Worm (Caenorhabditis elegans) whole organism, L1 larva: ENCODE results near the gene C47D12.5.

Experiments used
- C16A3.4 ChIP-seq: fragments of 150-350 bp; optimal IDR thresholded peaks from 2 replicates; lab custom pipeline; 2014; ENCODE audit warnings: missing biosample characterization, missing genetic modification characterization
- ama-1 ChIP-seq: fragments of 150-350 bp; optimal IDR thresholded peaks from 2 replicates; lab custom pipeline; 2014
- ceh-63 ChIP-seq: fragments of 200-800 bp; sonication (Bioruptor generic); optimal IDR thresholded peaks from 2 replicates; lab custom pipeline; 2018; ENCODE audit warnings: mild to moderate bottlenecking, missing genetic modification characterization, missing compliant biosample characterization
- ceh-8 ChIP-seq: fragments of 200-800 bp; sonication (Bioruptor generic); optimal IDR thresholded peaks from 2 replicates; lab custom pipeline; 2018; ENCODE audit warnings: mild to moderate bottlenecking, missing genetic modification characterization, moderate library complexity, missing compliant biosample characterization
- ceh-82 ChIP-seq, 3 experiments: fragments of 150-350 bp in 1 of 3; sonication (generic microtip) in 2 of 3; optimal IDR thresholded peaks; 2 replicates each; lab custom pipeline; 2014 to 2017; ENCODE audit warnings: missing biosample characterization in 3 of 3, missing genetic modification characterization in 3 of 3
- ceh-88 ChIP-seq: fragments of 200-800 bp; sonication (Bioruptor generic); IDR thresholded peaks from 2 replicates; pipeline ENCODE4 v1.3.6; 2022; ENCODE audit warnings: missing genetic modification characterization, missing compliant biosample characterization
- ceh-90 ChIP-seq: sonication (generic microtip); optimal IDR thresholded peaks from 2 replicates; lab custom pipeline; 2016; ENCODE audit warnings: missing genetic modification characterization, missing compliant biosample characterization
- ces-1 ChIP-seq: fragments of 150-350 bp; optimal IDR thresholded peaks from 2 replicates; lab custom pipeline; 2014; ENCODE audit warnings: missing biosample characterization, missing genetic modification reagents, missing genetic modification characterization
- dpl-1 ChIP-seq, 3 experiments: fragments of 150-350 bp in 2 of 3; sonication (generic microtip) in 1 of 3; optimal IDR thresholded peaks; 2 replicates each; lab custom pipeline; 2014 to 2017; ENCODE audit warnings: missing biosample characterization in 3 of 3, missing genetic modification characterization in 3 of 3, missing genetic modification reagents in 3 of 3
- dsc-1 ChIP-seq: sonication (generic microtip); optimal IDR thresholded peaks from 2 replicates; lab custom pipeline; 2016; ENCODE audit warnings: mild to moderate bottlenecking, missing genetic modification characterization, missing compliant biosample characterization
- efl-3 ChIP-seq: fragments of 200-800 bp; sonication (Bioruptor generic); optimal IDR thresholded peaks from 2 replicates; lab custom pipeline; 2018; ENCODE audit warnings: mild to moderate bottlenecking, missing genetic modification characterization, missing compliant biosample characterization
- egl-13 ChIP-seq: sonication (generic microtip); optimal IDR thresholded peaks from 2 replicates; lab custom pipeline; 2016; ENCODE audit warnings: missing genotype, missing genetic modification reagents, missing genetic modification characterization, missing compliant biosample characterization
- egl-27 ChIP-seq, 2 experiments: fragments of 150-350 bp in 1 of 2; sonication (generic microtip); optimal IDR thresholded peaks; 3 replicates each; lab custom pipeline; 2017 to 2018; ENCODE audit warnings: missing biosample characterization in 2 of 2, missing genetic modification characterization in 2 of 2, missing genetic modification reagents in 2 of 2
- ets-5 ChIP-seq: fragments of 200-800 bp; sonication (Bioruptor generic); IDR thresholded peaks from 2 replicates; pipeline ENCODE4 v1.3.6; 2022; ENCODE audit warnings: missing genetic modification characterization, missing compliant biosample characterization
- fkh-10 ChIP-seq: sonication (generic microtip); optimal IDR thresholded peaks from 2 replicates; lab custom pipeline; 2017; ENCODE audit warnings: missing biosample characterization, missing genetic modification reagents, missing genetic modification characterization
- fkh-8 ChIP-seq: sonication (generic microtip); optimal IDR thresholded peaks from 2 replicates; lab custom pipeline; 2016; ENCODE audit warnings: mild to moderate bottlenecking, missing genetic modification characterization, missing compliant biosample characterization
- fos-1 ChIP-seq: fragments of 150-350 bp; optimal IDR thresholded peaks from 2 replicates; lab custom pipeline; 2014; ENCODE audit warnings: missing biosample characterization, missing genetic modification characterization
- grh-1 ChIP-seq: fragments of 200-800 bp; sonication (Bioruptor generic); IDR thresholded peaks from 2 replicates; pipeline ENCODE4 v1.3.6; 2022; ENCODE audit warnings: missing genetic modification reagents, missing genetic modification characterization, missing compliant biosample characterization
- hlh-17 ChIP-seq: fragments of 200-800 bp; sonication (Bioruptor generic); optimal IDR thresholded peaks from 2 replicates; lab custom pipeline; 2018; ENCODE audit warnings: missing genetic modification characterization, mild to moderate bottlenecking, missing compliant biosample characterization, moderate library complexity, borderline replicate concordance
- hpl-2 ChIP-seq: fragments of 150-350 bp; optimal IDR thresholded peaks from 2 replicates; lab custom pipeline; 2014; ENCODE audit warnings: missing biosample characterization, missing genetic modification reagents, missing genetic modification characterization
- isw-1 ChIP-seq: fragments of 200-800 bp; sonication (Bioruptor generic); IDR thresholded peaks from 2 replicates; pipeline ENCODE4 v1.3.6; 2022; ENCODE audit warnings: missing genetic modification characterization, missing compliant biosample characterization
- lin-13 ChIP-seq: fragments of 150-350 bp; optimal IDR thresholded peaks from 2 replicates; lab custom pipeline; 2014; ENCODE audit warnings: missing biosample characterization, missing genetic modification reagents, missing genetic modification characterization
- lin-35 ChIP-seq, 2 experiments: fragments of 150-350 bp; optimal IDR thresholded peaks; 2 replicates each; lab custom pipeline; 2014; ENCODE audit warnings: missing biosample characterization in 2 of 2, missing genetic modification characterization in 2 of 2, missing genetic modification reagents in 2 of 2
- mab-9 ChIP-seq: fragments of 200-800 bp; sonication (Bioruptor generic); IDR thresholded peaks from 2 replicates; pipeline ENCODE4 v1.3.6; 2022; ENCODE audit warnings: missing genetic modification reagents, missing genetic modification characterization, missing compliant biosample characterization
- mef-2 ChIP-seq: fragments of 150-350 bp; optimal IDR thresholded peaks from 2 replicates; lab custom pipeline; 2014; ENCODE audit warnings: missing biosample characterization, missing genetic modification characterization
- mep-1 ChIP-seq: fragments of 150-350 bp; optimal IDR thresholded peaks from 2 replicates; lab custom pipeline; 2014; ENCODE audit warnings: missing biosample characterization, missing genetic modification characterization
- nhr-11 ChIP-seq: fragments of 150-350 bp; optimal IDR thresholded peaks from 2 replicates; lab custom pipeline; 2014; ENCODE audit warnings: missing biosample characterization, missing genetic modification characterization
- nhr-20 ChIP-seq: sonication (generic microtip); optimal IDR thresholded peaks from 2 replicates; lab custom pipeline; 2016; ENCODE audit warnings: mild to moderate bottlenecking, missing genetic modification characterization, missing compliant biosample characterization
- nhr-237 ChIP-seq: fragments of 150-350 bp; optimal IDR thresholded peaks from 2 replicates; lab custom pipeline; 2014; ENCODE audit warnings: missing biosample characterization, missing genetic modification characterization
- nhr-28 ChIP-seq: fragments of 150-350 bp; optimal IDR thresholded peaks from 2 replicates; lab custom pipeline; 2014; ENCODE audit warnings: missing biosample characterization, missing genetic modification characterization
- nhr-47 ChIP-seq: sonication (generic microtip); optimal IDR thresholded peaks from 2 replicates; lab custom pipeline; 2016; ENCODE audit warnings: mild to moderate bottlenecking, missing genetic modification characterization, moderate library complexity, missing compliant biosample characterization
- nhr-71 ChIP-seq: sonication (generic microtip); optimal IDR thresholded peaks from 2 replicates; lab custom pipeline; 2016; ENCODE audit warnings: mild to moderate bottlenecking, missing genetic modification characterization, moderate library complexity, missing compliant biosample characterization
- nhr-76 ChIP-seq: sonication (generic microtip); optimal IDR thresholded peaks from 2 replicates; lab custom pipeline; 2017; ENCODE audit warnings: missing biosample characterization, missing genetic modification characterization
- nhr-77 ChIP-seq: fragments of 150-350 bp; optimal IDR thresholded peaks from 2 replicates; lab custom pipeline; 2014; ENCODE audit warnings: missing biosample characterization, missing genetic modification characterization
- nhr-84 ChIP-seq: sonication (generic microtip); optimal IDR thresholded peaks from 2 replicates; lab custom pipeline; 2017; ENCODE audit warnings: missing biosample characterization, missing genetic modification characterization
- nhr-90 ChIP-seq: sonication (generic microtip); optimal IDR thresholded peaks from 2 replicates; lab custom pipeline; 2016; ENCODE audit warnings: mild to moderate bottlenecking, missing genetic modification characterization, missing compliant biosample characterization; ENCODE audit not compliant: poor library complexity
- pax-3 ChIP-seq: fragments of 200-800 bp; sonication (Bioruptor generic); optimal IDR thresholded peaks from 2 replicates; lab custom pipeline; 2018; ENCODE audit warnings: mild to moderate bottlenecking, missing genetic modification characterization, moderate library complexity, missing compliant biosample characterization
- pqm-1 ChIP-seq: sonication (generic microtip); optimal IDR thresholded peaks from 3 replicates; lab custom pipeline; 2017; ENCODE audit warnings: missing biosample characterization, missing genetic modification characterization
- rnt-1 ChIP-seq: sonication (generic microtip); optimal IDR thresholded peaks from 2 replicates; lab custom pipeline; 2016; ENCODE audit warnings: mild to moderate bottlenecking, missing genetic modification characterization, moderate library complexity, missing compliant biosample characterization
- snpc-4 ChIP-seq: fragments of 150-350 bp; optimal IDR thresholded peaks from 2 replicates; lab custom pipeline; 2014; ENCODE audit warnings: missing biosample characterization, missing genetic modification characterization
- sox-4 ChIP-seq: sonication (generic microtip); optimal IDR thresholded peaks from 2 replicates; lab custom pipeline; 2016; ENCODE audit warnings: missing genetic modification characterization, missing compliant biosample characterization
- sptf-1 ChIP-seq: fragments of 150-350 bp; optimal IDR thresholded peaks from 2 replicates; lab custom pipeline; 2014; ENCODE audit warnings: missing biosample characterization, missing genetic modification characterization
- tlp-1 ChIP-seq: fragments of 150-350 bp; optimal IDR thresholded peaks from 2 replicates; lab custom pipeline; 2014; ENCODE audit warnings: missing biosample characterization, missing genetic modification characterization
- unc-130 ChIP-seq: fragments of 150-350 bp; optimal IDR thresholded peaks from 2 replicates; lab custom pipeline; 2017; ENCODE audit warnings: missing biosample characterization, missing genetic modification characterization, inconsistent platforms
- unc-30 ChIP-seq: sonication (generic microtip); optimal IDR thresholded peaks from 2 replicates; lab custom pipeline; 2017; ENCODE audit warnings: missing biosample characterization, missing genetic modification characterization
- unc-98 ChIP-seq: fragments of 200-800 bp; sonication (Bioruptor generic); IDR thresholded peaks from 2 replicates; pipeline ENCODE4 v1.3.6; 2022; ENCODE audit warnings: missing genetic modification characterization, missing compliant biosample characterization
- vab-15 ChIP-seq: sonication (generic microtip); optimal IDR thresholded peaks from 2 replicates; lab custom pipeline; 2017; ENCODE audit warnings: missing genotype, mild to moderate bottlenecking, missing genetic modification characterization, missing compliant biosample characterization
- zag-1 ChIP-seq: fragments of 150-350 bp; optimal IDR thresholded peaks from 2 replicates; lab custom pipeline; 2014; ENCODE audit warnings: missing biosample characterization, missing genetic modification characterization
- zip-4 ChIP-seq: fragments of 200-800 bp; sonication (Bioruptor generic); optimal IDR thresholded peaks from 2 replicates; lab custom pipeline; 2018; ENCODE audit warnings: mild to moderate bottlenecking, missing genetic modification characterization, moderate library complexity, missing compliant biosample characterization

The C47D12.5 gene

DNA sequence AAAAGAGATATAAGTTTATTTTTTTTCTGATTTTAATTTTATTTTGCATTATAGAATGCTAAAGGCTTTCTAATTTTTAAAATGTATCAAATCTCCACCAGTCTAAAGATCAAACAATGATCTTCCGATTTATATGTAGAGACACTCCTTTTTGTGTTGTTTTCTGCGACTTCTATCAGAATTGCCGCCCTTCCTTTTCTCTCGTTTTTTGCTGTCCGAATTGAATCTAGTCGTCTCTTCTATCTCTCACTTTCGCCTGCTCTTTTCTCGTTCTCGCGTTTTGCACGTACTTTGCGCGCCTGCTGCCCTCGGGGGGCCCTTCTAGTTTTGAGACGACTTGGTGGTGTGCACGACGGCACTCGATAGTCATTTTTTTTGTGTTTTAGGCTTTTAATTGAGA is 39.3 kb upstream of the C47D12.5 start (continued):
- TF ChIP-seq ceh-8 (GFP tag; lab: Kevin White, UChicago) (no peak), hpl-2 (no peak), egl-13 (tag; lab: Kevin White, UChicago) (peak; percentile 3), lin-13 (GFP tag; lab: Kevin White, UChicago) (no peak), tlp-1 (tag; lab: Kevin White, UChicago) (no peak), unc-98 (no peak), egl-27 (tag; optimal IDR thresholded peaks at IDR 0.05; lab: Kevin White, UChicago) (no peak), fkh-8 (tag; lab: Kevin White, UChicago) (no peak), nhr-20 (tag; lab: Kevin White, UChicago) (peak; percentile 77), hlh-17 (no peak), pqm-1 (no peak), vab-15 (tag; lab: Kevin White, UChicago) (no peak), nhr-90 (tag; lab: Kevin White, UChicago) (no peak), zip-4 (GFP tag; lab: Kevin White, UChicago) (no peak), mab-9 (GFP tag; lab: Robert Waterston, UW) (no peak), pax-3 (no peak), sptf-1 (no peak), ceh-90 (tag; lab: Kevin White, UChicago) (no peak), lin-35 (GFP tag; optimal IDR thresholded peaks at IDR 0.05; lab: Kevin White, UChicago) (peak; percentile 27 to 52), nhr-28 (tag; lab: Kevin White, UChicago) (no peak), fkh-10 (peak; percentile 61), unc-130 (no peak), nhr-77 (tag; lab: Kevin White, UChicago) (no peak), zag-1 (tag; lab: Kevin White, UChicago) (no peak), dsc-1 (tag; lab: Kevin White, UChicago) (peak; percentile 38), nhr-76 (tag; lab: Kevin White, UChicago) (no peak), mep-1 (tag; lab: Kevin White, UChicago) (peak; percentile 48), unc-30 (tag; lab: Kevin White, UChicago) (no peak), nhr-84 (tag; lab: Kevin White, UChicago) (no peak), C16A3.4 (tag; lab: Kevin White, UChicago) (no peak), snpc-4 (tag; lab: Kevin White, UChicago) (no peak), ceh-88 (GFP tag; lab: Robert Waterston, UW) (no peak), ceh-63 (no peak), nhr-237 (tag; lab: Kevin White, UChicago) (no peak), ces-1 (peak; percentile 1), dpl-1 (GFP tag; optimal IDR thresholded peaks at IDR 0.05; lab: Kevin White, UChicago) (peak in 2 of 3 experiments; percentile 4 to 41), rnt-1 (tag; lab: Kevin White, UChicago) (peak; percentile 39), mef-2 (tag; lab: Kevin White, UChicago) (no peak)
- TF ChIP-seq, all 84 proteins: peak for 24

DNA sequence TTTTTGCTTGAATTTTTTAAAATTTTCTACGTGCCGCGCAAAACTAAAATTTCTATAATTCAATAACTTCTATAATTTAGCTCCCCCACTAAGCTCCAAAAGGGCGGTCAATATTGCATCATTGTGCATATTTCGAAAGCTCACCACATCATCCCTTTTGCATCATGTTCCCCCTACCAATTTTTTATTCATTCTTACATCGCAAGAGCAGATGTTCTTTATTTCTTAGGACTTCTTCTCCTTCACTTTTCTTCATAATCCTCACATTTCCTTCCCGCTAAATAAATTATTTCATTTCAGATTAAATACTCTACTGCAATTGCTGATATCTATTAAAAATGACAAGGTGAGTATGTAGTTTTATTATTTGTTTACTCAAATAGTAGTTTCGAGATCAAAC is 38.8 kb upstream of the C47D12.5 start, which contains the start of gene ldh-1:
TSS of gene ldh-1 (plus strand) at position 301 of the 400 bp plus-strand sequence.
- TF ChIP-seq ets-5 (GFP tag; lab: Robert Waterston, UW) (no peak), dsc-1 (tag; lab: Kevin White, UChicago) (peak; percentile 40)

DNA sequence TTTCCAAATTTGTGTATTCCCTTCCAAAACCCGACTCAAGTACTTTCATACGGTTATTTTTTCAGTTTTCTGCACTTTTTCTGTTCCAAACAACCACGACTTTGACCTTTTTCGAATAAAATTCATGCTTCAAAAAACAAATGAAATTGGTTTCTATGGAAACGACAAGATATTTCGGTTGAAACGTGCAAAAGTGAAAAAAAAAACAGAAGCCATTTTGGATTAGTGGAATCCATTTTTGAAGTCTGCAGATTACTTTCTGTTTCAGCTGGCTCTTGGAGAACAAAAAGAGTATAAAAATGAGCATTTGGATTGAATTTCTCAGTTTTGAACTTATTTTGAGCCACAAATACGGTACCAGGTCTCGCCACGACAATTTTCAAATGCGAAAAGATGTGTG is 37.1 kb upstream of the C47D12.5 start:
- TF ChIP-seq fos-1 (tag; lab: Kevin White, UChicago): no peak
- no peak for TF ChIP-seq lin-13 (GFP tag; lab: Kevin White, UChicago)
- no peak for TF ChIP-seq efl-3 (GFP tag; lab: Kevin White, UChicago)
- no peak for TF ChIP-seq nhr-47
- TF ChIP-seq nhr-76 (tag; lab: Kevin White, UChicago): no peak
- TF ChIP-seq fkh-8 (tag; lab: Kevin White, UChicago): peak; percentile 90
- no peak for TF ChIP-seq grh-1 (GFP tag; lab: Robert Waterston, UW)
- TF ChIP-seq snpc-4 (tag; lab: Kevin White, UChicago): no peak
- TF ChIP-seq sox-4 (tag; lab: Kevin White, UChicago): peak; percentile 17
- TF ChIP-seq isw-1 (GFP tag; lab: Robert Waterston, UW): no peak
- no peak for TF ChIP-seq nhr-11 (tag; lab: Kevin White, UChicago)
- no peak for TF ChIP-seq ceh-90 (tag; lab: Kevin White, UChicago)
- TF ChIP-seq zip-4 (GFP tag; lab: Kevin White, UChicago): no peak
- no peak for TF ChIP-seq ceh-82 (tag; optimal IDR thresholded peaks at IDR 0.05; lab: Kevin White, UChicago)
- TF ChIP-seq ama-1 (lab: Kevin White, UChicago): no peak
- TF ChIP-seq C16A3.4 (tag; lab: Kevin White, UChicago): no peak
- no peak for TF ChIP-seq hlh-17
- TF ChIP-seq nhr-71 (tag; lab: Kevin White, UChicago): peak; percentile 11
- TF ChIP-seq egl-13 (tag; lab: Kevin White, UChicago): no peak
- TF ChIP-seq pax-3: peak; percentile 2
- TF ChIP-seq, all 84 proteins: peak for 4
